Worm (Caenorhabditis elegans): ENCODE results near the gene F36H1.11.

F36H1.11 gene

ce11 chrIV:11027560-11027959, 21.4 kb upstream of the F36H1.11 start (continued):
- TF ChIP-seq zip-2 (tag; optimal IDR thresholded peaks at IDR 0.05) = no peak
- TF ChIP-seq sdz-12 (GFP tag; optimal IDR thresholded peaks at IDR 0.05) = no peak
- TF ChIP-seq lin-13 (GFP tag; optimal IDR thresholded peaks at IDR 0.05) = peak; percentile 69
- no peak for TF ChIP-seq zfp-3 (GFP tag; conservative IDR thresholded peaks at IDR 0.05)
- no peak for TF ChIP-seq tag-97 (GFP tag; IDR thresholded peaks at IDR 0.05)
- peak; percentile 76 for TF ChIP-seq mes-2 (tag; optimal IDR thresholded peaks at IDR 0.05; ENCODE audit: poor library complexity, severe bottlenecking)
- TF ChIP-seq ama-1 (optimal IDR thresholded peaks at IDR 0.05) = peak; percentile 71
- no peak for TF ChIP-seq madf-9 (GFP tag; conservative IDR thresholded peaks at IDR 0.05)
- peak; percentile 41 for TF ChIP-seq pqm-1 (tag; optimal IDR thresholded peaks at IDR 0.05)

- TF ChIP-seq arid-1 (GFP tag; conservative IDR thresholded peaks at IDR 0.05) (no peak), nhr-77 (tag; optimal IDR thresholded peaks at IDR 0.05) (no peak), ceh-44 (GFP tag; IDR thresholded peaks at IDR 0.05) (no peak), dmd-6 (GFP tag; IDR thresholded peaks at IDR 0.05) (peak; percentile 65), mxl-2 (GFP tag; conservative IDR thresholded peaks at IDR 0.05) (no peak), nhr-28 (tag; optimal IDR thresholded peaks at IDR 0.05) (peak; percentile 68), saeg-2 (GFP tag; IDR thresholded peaks at IDR 0.05) (no peak), unc-39 (tag; optimal IDR thresholded peaks at IDR 0.05) (no peak), aha-1 (tag) (no peak), mdl-1 (tag; optimal IDR thresholded peaks at IDR 0.05) (peak in 1 of 2 experiments; percentile 24), ces-1 (GFP tag; optimal IDR thresholded peaks at IDR 0.05) (no peak), Y105C5A.15 (GFP tag; IDR thresholded peaks at IDR 0.05) (no peak), daf-16 (GFP tag; optimal IDR thresholded peaks at IDR 0.05) (no peak), daf-16 (tag; optimal IDR thresholded peaks at IDR 0.05) (peak; percentile 49), ceh-82 (tag; optimal IDR thresholded peaks at IDR 0.05) (no peak)
Observed at ce11 chrIV:11029412-11029811, 19.6 kb upstream of the F36H1.11 start, which contains the start of gene hrg-5. Gene hrg-5, minus strand, starts transcription at chrIV:11029428.

ce11 chrIV:11030117-11030516, 18.9 kb upstream of the F36H1.11 start:
- peak; percentile 61 for TF ChIP-seq aha-1 (tag)
- TF ChIP-seq nhr-11 (tag; optimal IDR thresholded peaks at IDR 0.05) = no peak
- TF ChIP-seq mxl-3 (GFP tag; optimal IDR thresholded peaks at IDR 0.05) = no peak
- peak in 1 of 2 experiments; percentile 52 for TF ChIP-seq unc-62 (GFP tag; optimal IDR thresholded peaks at IDR 0.05 in 1 of 2)
- no peak for TF ChIP-seq unc-62 (tag; optimal IDR thresholded peaks at IDR 0.05)

ce11 chrIV:11030893-11031292, 18.1 kb upstream of the F36H1.11 start, which contains the start of gene hrg-4:
Gene hrg-4, minus strand, starts transcription at chrIV:11030993.
- no peak for TF ChIP-seq F44E2.7 (GFP tag; IDR thresholded peaks at IDR 0.05)
- TF ChIP-seq daf-12 (tag; optimal IDR thresholded peaks at IDR 0.05) = no peak
- no peak for TF ChIP-seq tra-1 (GFP tag; IDR thresholded peaks at IDR 0.05)
- no peak for TF ChIP-seq zip-2 (tag; optimal IDR thresholded peaks at IDR 0.05)
- TF ChIP-seq nhr-11 (tag; optimal IDR thresholded peaks at IDR 0.05) = no peak
- TF ChIP-seq mdl-1 (tag; optimal IDR thresholded peaks at IDR 0.05) = no peak
- TF ChIP-seq lsy-2 (tag; optimal IDR thresholded peaks at IDR 0.05) = no peak
- no peak for TF ChIP-seq egl-43 (GFP tag; IDR thresholded peaks at IDR 0.05)
- peak; percentile 26 for TF ChIP-seq hlh-30 (tag; optimal IDR thresholded peaks at IDR 0.05; ENCODE audit: insufficient read depth)
- TF ChIP-seq dpl-1 (GFP tag; optimal IDR thresholded peaks at IDR 0.05) = no peak
- TF ChIP-seq ceh-28 (tag; optimal IDR thresholded peaks at IDR 0.05) = no peak
- TF ChIP-seq zip-11 (GFP tag; IDR thresholded peaks at IDR 0.05) = no peak
- TF ChIP-seq unc-62 (GFP tag; optimal IDR thresholded peaks at IDR 0.05 in 1 of 2) = peak in 1 of 2 experiments; percentile 75
- no peak for TF ChIP-seq unc-62 (tag; optimal IDR thresholded peaks at IDR 0.05)

Data from whole organism, L4 larva.